Fruit fly (Drosophila melanogaster): ENCODE data around the gene Pdss2.

The Pdss2 gene

DNA sequence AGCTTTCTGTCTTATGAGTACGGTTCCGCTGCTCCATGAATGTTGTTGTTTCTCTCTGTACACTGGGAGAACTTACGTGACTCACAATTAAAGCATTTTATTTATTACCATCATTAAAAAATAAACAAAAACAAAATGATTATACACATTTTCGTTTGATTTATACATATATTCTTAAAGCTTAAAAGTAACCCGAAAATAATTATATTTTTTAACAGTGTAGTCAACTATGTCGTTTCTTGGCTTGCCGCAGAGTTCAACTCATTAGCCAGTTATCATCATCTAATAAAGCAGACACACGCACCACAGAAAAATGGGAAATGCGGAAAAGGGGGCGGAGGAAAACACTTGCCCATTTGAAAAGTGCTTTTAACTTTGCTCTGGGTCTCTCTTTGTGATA, 9.7 kb downstream of the Pdss2 start (continued):
- TF ChIP-seq Hr78 (GFP tag; optimal IDR thresholded peaks at IDR 0.05): peak in 1 of 2 experiments; percentile 76
- TF ChIP-seq disco-r (GFP tag; optimal IDR thresholded peaks at IDR 0.05): peak; percentile 21
- TF ChIP-seq CG18764 (GFP tag; optimal IDR thresholded peaks at IDR 0.05): peak; percentile 59
- peak; percentile 50 for TF ChIP-seq CG13123 (GFP tag; optimal IDR thresholded peaks at IDR 0.05)
- peak; percentile 65 for TF ChIP-seq sisA (GFP tag; IDR thresholded peaks at IDR 0.05)
- TF ChIP-seq CG17385 (GFP tag; optimal IDR thresholded peaks at IDR 0.05): peak; percentile 81
- TF ChIP-seq CG6854 (GFP tag; optimal IDR thresholded peaks at IDR 0.05): no peak
- TF ChIP-seq sim (GFP tag; IDR thresholded peaks at IDR 0.05): 0 out of 2 replicates have a peak, but pooled peaks have one; percentile 42
- peak; percentile 65 for TF ChIP-seq Rfx (GFP tag; IDR thresholded peaks at IDR 0.05)
- peak; percentile 59 for TF ChIP-seq kay (GFP tag; optimal IDR thresholded peaks at IDR 0.05)
- no peak for TF ChIP-seq tna (GFP tag; IDR thresholded peaks at IDR 0.05; ENCODE audit: partially characterized antibody)
- TF ChIP-seq toy (GFP tag; IDR thresholded peaks at IDR 0.05): no peak
- peak; percentile 74 for TF ChIP-seq Hmr (GFP tag; optimal IDR thresholded peaks at IDR 0.05)
- no peak; the same call in 2 of the 3 replicates for TF ChIP-seq CG11456 (GFP tag; IDR thresholded peaks at IDR 0.05)
- TF ChIP-seq tll (GFP tag; optimal IDR thresholded peaks at IDR 0.05): no peak
- TF ChIP-seq lab (GFP tag; optimal IDR thresholded peaks at IDR 0.05): peak; percentile 83
- TF ChIP-seq Fer3 (tag; optimal IDR thresholded peaks at IDR 0.05): peak; percentile 78
- peak; percentile 92 for TF ChIP-seq gem (tag; optimal IDR thresholded peaks at IDR 0.05)
- no peak for TF ChIP-seq usp (GFP tag; optimal IDR thresholded peaks at IDR 0.05)
- TF ChIP-seq bab2 (GFP tag; optimal IDR thresholded peaks at IDR 0.05): peak; percentile 66
- peak; percentile 63 for TF ChIP-seq CG14441 (GFP tag; IDR thresholded peaks at IDR 0.05)
- TF ChIP-seq CG18262 (tag; optimal IDR thresholded peaks at IDR 0.05): peak; percentile 83
- no peak for TF ChIP-seq Dfd (GFP tag; optimal IDR thresholded peaks at IDR 0.05)
- TF ChIP-seq CG10959 (GFP tag; IDR thresholded peaks at IDR 0.05): peak; percentile 67
- peak; percentile 66 for TF ChIP-seq tin (GFP tag; optimal IDR thresholded peaks at IDR 0.05)
- TF ChIP-seq Sin3A (optimal IDR thresholded peaks at IDR 0.05): no peak
- no peak for TF ChIP-seq CG7963 (GFP tag; IDR thresholded peaks at IDR 0.05; ENCODE audit: partially characterized antibody)
- peak; percentile 67 for TF ChIP-seq BtbVII (GFP tag; optimal IDR thresholded peaks at IDR 0.05)
- no peak for TF ChIP-seq z (GFP tag; IDR thresholded peaks at IDR 0.05)
- TF ChIP-seq Hsf (GFP tag; optimal IDR thresholded peaks at IDR 0.05): peak; percentile 81
- no peak for TF ChIP-seq CG8359 (GFP tag; optimal IDR thresholded peaks at IDR 0.05; ENCODE audit: borderline replicate concordance)
- TF ChIP-seq CG10543 (GFP tag; optimal IDR thresholded peaks at IDR 0.05): peak; percentile 15
- peak; percentile 79 for TF ChIP-seq CG12769 (tag; optimal IDR thresholded peaks at IDR 0.05)
- no peak for TF ChIP-seq stwl (tag; optimal IDR thresholded peaks at IDR 0.05)
- peak; percentile 51; the same call in 1 of the 2 replicates for TF ChIP-seq E2f2 (GFP tag; IDR thresholded peaks at IDR 0.05)
- TF ChIP-seq Six4 (GFP tag; optimal IDR thresholded peaks at IDR 0.05): peak; percentile 54
- peak; percentile 34 for TF ChIP-seq Nf-YC (tag; optimal IDR thresholded peaks at IDR 0.05)
- peak; percentile 44 to 88 for TF ChIP-seq Hr51 (GFP tag; optimal IDR thresholded peaks at IDR 0.05)
- TF ChIP-seq HLH4C (GFP tag; IDR thresholded peaks at IDR 0.05; ENCODE audit: partially characterized antibody): no peak
- peak; percentile 87 for TF ChIP-seq CG8388 (GFP tag; optimal IDR thresholded peaks at IDR 0.05)
- TF ChIP-seq stc (GFP tag; IDR thresholded peaks at IDR 0.05): peak; percentile 67
- no peak for TF ChIP-seq grn (GFP tag; optimal IDR thresholded peaks at IDR 0.05)
- TF ChIP-seq wek (GFP tag; optimal IDR thresholded peaks at IDR 0.05): peak; percentile 34
- TF ChIP-seq CG6683 (GFP tag; optimal IDR thresholded peaks at IDR 0.05): peak; percentile 25
- TF ChIP-seq CG17186 (GFP tag; optimal IDR thresholded peaks at IDR 0.05): no peak
- TF ChIP-seq CG6791 (GFP tag; IDR thresholded peaks at IDR 0.05; ENCODE audit: partially characterized antibody): no peak
- peak; percentile 88 for TF ChIP-seq vvl (GFP tag; IDR thresholded peaks at IDR 0.05)
- peak; percentile 47 for TF ChIP-seq CG8089 (GFP tag; optimal IDR thresholded peaks at IDR 0.05)
- TF ChIP-seq ci (GFP tag; IDR thresholded peaks at IDR 0.05): peak; percentile 82
- peak; percentile 65 for TF ChIP-seq CG10462 (GFP tag; optimal IDR thresholded peaks at IDR 0.05)
